Fruit fly (Drosophila melanogaster) whole organism, prepupa: Measurements from ENCODE around the gene CG18088.

Source experiments
- CG10631 ChIP-seq: fragments of 200-800 bp; sonication (Bioruptor generic); optimal IDR thresholded peaks from 2 replicates; lab custom pipeline; 2016; ENCODE audit warnings: missing biosample characterization, missing genetic modification characterization
- CG10669 ChIP-seq: fragments of 200-800 bp; sonication (Bioruptor generic); optimal IDR thresholded peaks from 3 replicates; lab custom pipeline; 2018; ENCODE audit warnings: missing biosample characterization, mild to moderate bottlenecking, missing genetic modification characterization, moderate library complexity
- CG1621 ChIP-seq: fragments of 200-800 bp; sonication (Bioruptor generic); optimal IDR thresholded peaks from 3 replicates; lab custom pipeline; 2018; ENCODE audit warnings: missing biosample characterization, mild to moderate bottlenecking, missing genetic modification characterization
- CG16779 ChIP-seq: fragments of 200-800 bp; sonication (Bioruptor generic); optimal IDR thresholded peaks from 3 replicates; lab custom pipeline; 2017; ENCODE audit warnings: missing biosample characterization, mild to moderate bottlenecking, missing genetic modification characterization
- CG31627 ChIP-seq: fragments of 200-800 bp; sonication (Bioruptor generic); optimal IDR thresholded peaks from 3 replicates; lab custom pipeline; 2016; ENCODE audit warnings: missing biosample characterization, missing genetic modification characterization
- CG32006 ChIP-seq: fragments of 200-800 bp; sonication (Bioruptor generic); optimal IDR thresholded peaks from 3 replicates; lab custom pipeline; 2017; ENCODE audit warnings: missing biosample characterization, mild to moderate bottlenecking, missing genetic modification characterization
- CG4318 ChIP-seq: fragments of 200-800 bp; sonication (Bioruptor generic); optimal IDR thresholded peaks from 3 replicates; lab custom pipeline; 2017; ENCODE audit warnings: missing biosample characterization, mild to moderate bottlenecking, missing genetic modification characterization
- CG6163 ChIP-seq: fragments of 200-800 bp; sonication (Bioruptor generic); IDR thresholded peaks from 3 replicates; pipeline ENCODE4 v1.3.6; 2022; ENCODE audit warnings: missing biosample characterization, missing genetic modification characterization
- CG6792 ChIP-seq: fragments of 200-800 bp; sonication (Bioruptor generic); optimal IDR thresholded peaks from 3 replicates; lab custom pipeline; 2016; ENCODE audit warnings: missing biosample characterization, missing genetic modification characterization
- CG6854 ChIP-seq: fragments of 200-800 bp; sonication (Bioruptor generic); optimal IDR thresholded peaks from 2 replicates; lab custom pipeline; 2017; ENCODE audit warnings: missing biosample characterization, mild to moderate bottlenecking, missing genetic modification characterization
- CG8119 ChIP-seq: fragments of 200-800 bp; sonication (Bioruptor generic); IDR thresholded peaks from 3 replicates; pipeline ENCODE4 v1.3.6; 2022; ENCODE audit warnings: missing biosample characterization, missing genetic modification characterization
- CG8319 ChIP-seq: fragments of 200-800 bp; sonication (Bioruptor generic); optimal IDR thresholded peaks from 3 replicates; lab custom pipeline; 2016; ENCODE audit warnings: missing biosample characterization, missing genetic modification characterization
- CG8632 ChIP-seq: fragments of 200-800 bp; sonication (Bioruptor generic); optimal IDR thresholded peaks from 3 replicates; lab custom pipeline; 2016; ENCODE audit warnings: missing biosample characterization, missing genetic modification characterization
- Eip75B ChIP-seq: fragments of 200-800 bp; sonication (Bioruptor generic); optimal IDR thresholded peaks from 3 replicates; lab custom pipeline; 2016; ENCODE audit warnings: missing biosample characterization, missing genetic modification characterization
- Eip78C ChIP-seq: fragments of 200-800 bp; sonication (Bioruptor generic); peaks from one replicate; lab custom pipeline; 2016; ENCODE audit warnings: missing biosample characterization, missing genetic modification characterization
- Hr4 ChIP-seq: fragments of 200-800 bp; sonication (Bioruptor generic); optimal IDR thresholded peaks from 3 replicates; lab custom pipeline; 2016; ENCODE audit warnings: missing biosample characterization, missing genetic modification characterization
- Met ChIP-seq: fragments of 200-800 bp; sonication (Bioruptor generic); optimal IDR thresholded peaks from 3 replicates; lab custom pipeline; 2016; ENCODE audit warnings: missing biosample characterization, missing genetic modification characterization
- Smox ChIP-seq: fragments of 200-800 bp; sonication (Bioruptor generic); optimal IDR thresholded peaks from 3 replicates; lab custom pipeline; 2016; ENCODE audit warnings: missing biosample characterization, missing genetic modification characterization
- Sox14 ChIP-seq: fragments of 200-800 bp; sonication (Bioruptor generic); optimal IDR thresholded peaks from 3 replicates; lab custom pipeline; 2016; ENCODE audit warnings: missing biosample characterization, missing genetic modification characterization
- cyc ChIP-seq: fragments of 200-800 bp; sonication (Bioruptor generic); optimal IDR thresholded peaks from 3 replicates; lab custom pipeline; 2016; ENCODE audit warnings: missing biosample characterization, missing genetic modification characterization
- dsx ChIP-seq: fragments of 200-800 bp; optimal IDR thresholded peaks from 3 replicates; lab custom pipeline; 2019; ENCODE audit warnings: missing biosample characterization, mild to moderate bottlenecking, missing genetic modification characterization, moderate library complexity; ENCODE audit not compliant: poor library complexity, severe bottlenecking
- eg ChIP-seq: fragments of 200-800 bp; sonication (Bioruptor generic); IDR thresholded peaks from 3 replicates; pipeline ENCODE4 v1.3.6; 2022; ENCODE audit warnings: missing biosample characterization, missing genetic modification characterization
- esn ChIP-seq: fragments of 200-800 bp; sonication (Bioruptor generic); optimal IDR thresholded peaks from 2 replicates; lab custom pipeline; 2016; ENCODE audit warnings: missing biosample characterization, mild to moderate bottlenecking, missing genetic modification characterization, moderate library complexity
- fd59A ChIP-seq: fragments of 200-800 bp; sonication (Bioruptor generic); optimal IDR thresholded peaks from 2 replicates; lab custom pipeline; 2017; ENCODE audit warnings: missing biosample characterization, mild to moderate bottlenecking, missing genetic modification characterization, missing genetic modification reagents
- fd85E ChIP-seq: fragments of 200-800 bp; sonication (Bioruptor generic); optimal IDR thresholded peaks from 3 replicates; lab custom pipeline; 2016; ENCODE audit warnings: missing biosample characterization, missing genetic modification characterization
- fkh ChIP-seq: fragments of 200-800 bp; sonication (Bioruptor generic); optimal IDR thresholded peaks from 3 replicates; lab custom pipeline; 2017; ENCODE audit warnings: missing biosample characterization, mild to moderate bottlenecking, missing genetic modification characterization, moderate library complexity
- net ChIP-seq: fragments of 200-800 bp; sonication (Bioruptor generic); optimal IDR thresholded peaks from 3 replicates; lab custom pipeline; 2016; ENCODE audit warnings: missing biosample characterization, missing genetic modification characterization
- pdm3 ChIP-seq: fragments of 200-800 bp; sonication (Bioruptor generic); optimal IDR thresholded peaks from 3 replicates; lab custom pipeline; 2016; ENCODE audit warnings: missing biosample characterization, missing genetic modification characterization
- salr ChIP-seq, 2 experiments: fragments of 200-800 bp; sonication (Bioruptor generic); optimal IDR thresholded peaks; 3 replicates each; lab custom pipeline; 2016 to 2018; ENCODE audit warnings: missing biosample characterization in 2 of 2, missing genetic modification characterization in 2 of 2, mild to moderate bottlenecking in 1 of 2
- svp ChIP-seq: fragments of 200-800 bp; sonication (Bioruptor generic); peaks from one replicate; lab custom pipeline; 2016; ENCODE audit warnings: missing biosample characterization, missing genetic modification characterization
- topi ChIP-seq: fragments of 200-800 bp; sonication (Bioruptor generic); optimal IDR thresholded peaks from 3 replicates; lab custom pipeline; 2016; ENCODE audit warnings: missing biosample characterization, missing genetic modification characterization
- vri ChIP-seq: fragments of 200-800 bp; sonication (Bioruptor generic); optimal IDR thresholded peaks from 3 replicates; lab custom pipeline; 2016; ENCODE audit warnings: missing biosample characterization, mild to moderate bottlenecking, missing genetic modification characterization

The CG18088 gene

dm6 chr2L:8941736-8942337 lies 25.5 kb upstream of the CG18088 start, which contains the start of gene Argl:
Argl (minus strand) TSS chr2L:8942105.
- TF ChIP-seq CG6163 (GFP tag; lab: Robert Waterston, UW) (no peak), CG16779 (tag; lab: Kevin White, UChicago) (peak; percentile 12), net (GFP tag; lab: Kevin White, UChicago) (peak; percentile 8), vri (peak; percentile 51), Eip78C (GFP tag; lab: Kevin White, UChicago) (peak; percentile 83), Eip75B (peak; percentile 36), svp (GFP tag; lab: Kevin White, UChicago) (peak; percentile 87), Hr4 (GFP tag; lab: Kevin White, UChicago) (peak; percentile 28), CG8319 (GFP tag; lab: Kevin White, UChicago) (no peak), CG31627 (no peak), CG8632 (peak; percentile 18), pdm3 (GFP tag; lab: Kevin White, UChicago) (peak; percentile 3), topi (peak; percentile 12), eg (GFP tag; lab: Robert Waterston, UW) (peak; percentile 8; the same call in 1 of the 3 replicates), Met (peak; percentile 18), Smox (no peak), fkh (peak; percentile 20), CG10669 (no peak)

DNA sequence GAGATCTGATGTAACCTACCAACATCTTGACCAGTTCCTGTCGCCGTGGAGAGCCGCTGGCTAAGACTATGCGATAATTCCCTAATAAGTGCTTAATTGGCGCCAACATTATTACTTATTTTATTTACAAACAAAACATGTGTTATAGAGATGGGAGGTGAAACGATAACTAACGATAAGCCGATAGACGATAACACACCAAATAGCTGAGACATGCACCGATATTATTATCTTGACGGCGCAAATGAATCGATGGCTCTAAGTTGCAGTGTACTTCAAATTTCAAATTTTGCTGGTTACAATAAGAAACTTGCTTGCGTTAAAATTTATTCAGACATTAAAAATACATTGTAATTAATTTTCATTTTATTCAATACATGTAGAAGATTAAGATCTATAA lies 24.2 kb upstream of the CG18088 start, which contains the start of gene CG9515:
TSS of gene CG9515 (minus strand) at position 148 of the 400 bp plus-strand sequence.
- TF ChIP-seq dsx (GFP tag; lab: Kevin White, UChicago), result no peak
- TF ChIP-seq net (GFP tag; lab: Kevin White, UChicago), result no peak
- TF ChIP-seq CG8119 (GFP tag; lab: Robert Waterston, UW), result no peak
- TF ChIP-seq esn (GFP tag; lab: Kevin White, UChicago), result peak; percentile 23
- no peak for TF ChIP-seq Smox
- no peak for TF ChIP-seq CG6854
- TF ChIP-seq fkh, result peak; percentile 76
- TF ChIP-seq svp (GFP tag; lab: Kevin White, UChicago), result peak; percentile 33
- peak; percentile 19 for TF ChIP-seq Eip78C (GFP tag; lab: Kevin White, UChicago)
- peak; percentile 41 for TF ChIP-seq Sox14 (GFP tag; lab: Kevin White, UChicago)
- no peak for TF ChIP-seq CG8632
- peak; percentile 39 for TF ChIP-seq vri
- peak; percentile 4 for TF ChIP-seq topi

dm6 chr2L:8946718-8947316 lies 20.5 kb upstream of the CG18088 start, which contains the start of gene CG46397:
CG46397 (plus strand) TSS chr2L:8947266.
- TF ChIP-seq vri (peak; percentile 89), svp (GFP tag; lab: Kevin White, UChicago) (peak; percentile 18), CG6792 (GFP tag; lab: Kevin White, UChicago) (no peak)
- TF ChIP-seq, all 60 proteins: peak for 2

DNA sequence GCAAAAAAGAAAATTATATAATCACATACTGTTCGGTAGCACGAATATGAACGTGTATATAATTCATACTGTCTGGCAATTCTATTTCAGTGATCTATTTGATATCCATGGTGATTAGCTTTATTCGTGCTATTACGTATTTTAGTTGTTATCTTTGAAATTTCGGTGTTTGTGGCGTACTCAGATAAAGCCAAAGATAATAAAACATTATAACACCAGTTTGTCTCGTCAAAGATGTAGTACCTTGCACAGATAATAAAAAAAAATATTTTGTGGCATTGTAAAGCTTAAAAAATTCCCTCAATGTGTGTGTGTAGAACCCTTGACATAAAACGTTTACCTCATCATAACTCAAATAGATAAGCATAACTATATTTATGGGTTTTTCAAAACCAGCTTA lies 19.3 kb upstream of the CG18088 start:
- TF ChIP-seq Eip78C (GFP tag; lab: Kevin White, UChicago) (peak; percentile 32), cyc (GFP tag; lab: Kevin White, UChicago) (no peak), CG32006 (GFP tag; lab: Kevin White, UChicago) (no peak), fd85E (GFP tag; lab: Kevin White, UChicago) (no peak)

dm6 chr2L:8948650-8949049 lies 18.7 kb upstream of the CG18088 start:
- TF ChIP-seq salr (GFP tag; optimal IDR thresholded peaks at IDR 0.05; lab: Kevin White, UChicago) (no peak), svp (GFP tag; lab: Kevin White, UChicago) (peak; percentile 68), CG4318 (GFP tag; lab: Kevin White, UChicago) (no peak), Eip75B (no peak), vri (peak; percentile 26), fd59A (GFP tag; lab: Kevin White, UChicago) (no peak), pdm3 (GFP tag; lab: Kevin White, UChicago) (no peak), CG10631 (GFP tag; lab: Kevin White, UChicago) (no peak), Sox14 (GFP tag; lab: Kevin White, UChicago) (peak; percentile 10), dsx (GFP tag; lab: Kevin White, UChicago) (no peak), CG10669 (no peak), eg (GFP tag; lab: Robert Waterston, UW) (no peak), CG1621 (tag; lab: Kevin White, UChicago) (no peak)
